Worm (Caenorhabditis elegans): ENCODE data around the gene srz-97.

Gene srz-97

DNA sequence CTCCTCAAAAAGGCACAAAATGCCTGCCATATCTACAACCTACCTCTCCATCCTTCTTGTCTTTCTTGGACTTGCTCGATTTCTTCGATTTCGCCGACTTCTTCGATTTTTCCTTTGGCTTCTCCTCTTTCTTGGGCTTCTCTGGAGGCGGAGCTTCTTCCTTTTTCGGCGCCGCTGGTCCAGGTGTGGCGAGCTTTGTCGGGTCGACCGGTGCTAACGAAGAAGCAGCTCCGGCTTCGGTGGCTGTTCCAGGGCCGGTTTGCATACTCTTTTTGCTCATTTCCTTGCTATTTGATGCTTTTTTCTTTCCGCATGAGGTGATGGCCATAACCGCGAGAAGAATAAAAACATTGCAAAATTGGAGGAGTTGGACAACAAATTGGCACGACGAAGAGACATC, 12.5 kb upstream of the srz-97 start:
- TF ChIP-seq unc-39 (tag; optimal IDR thresholded peaks at IDR 0.05): no peak
- no peak for TF ChIP-seq ZK546.5 (tag; optimal IDR thresholded peaks at IDR 0.05)
- TF ChIP-seq lin-15B (tag; optimal IDR thresholded peaks at IDR 0.05): no peak
- TF ChIP-seq egl-5 (tag; optimal IDR thresholded peaks at IDR 0.05): no peak
- TF ChIP-seq R02D3.7 (tag; optimal IDR thresholded peaks at IDR 0.05): no peak
- TF ChIP-seq nhr-12 (tag; optimal IDR thresholded peaks at IDR 0.05): no peak
- no peak for TF ChIP-seq jun-1 (tag; optimal IDR thresholded peaks at IDR 0.05)
- no peak for TF ChIP-seq nhr-23 (tag; optimal IDR thresholded peaks at IDR 0.05)
- TF ChIP-seq snpc-4 (tag; optimal IDR thresholded peaks at IDR 0.05): no peak
- no peak for TF ChIP-seq sea-2 (GFP tag; optimal IDR thresholded peaks at IDR 0.05)
- TF ChIP-seq nhr-237 (tag; optimal IDR thresholded peaks at IDR 0.05): no peak
- TF ChIP-seq daf-12 (tag; optimal IDR thresholded peaks at IDR 0.05): no peak
- TF ChIP-seq nhr-43 (tag; optimal IDR thresholded peaks at IDR 0.05; ENCODE audit: poor library complexity, severe bottlenecking): no peak
- no peak for TF ChIP-seq ceh-16 (tag; optimal IDR thresholded peaks at IDR 0.05)
- TF ChIP-seq nhr-11 (tag; optimal IDR thresholded peaks at IDR 0.05): no peak
- TF ChIP-seq tbx-2 (tag; optimal IDR thresholded peaks at IDR 0.05): no peak

ce11 chrV:14478979-14479378, 10.9 kb upstream of the srz-97 start, which contains the start of gene clec-55:
Gene clec-55 (plus strand): TSS chrV:14479279.
- TF ChIP-seq elt-2 (tag; optimal IDR thresholded peaks at IDR 0.05) (peak; percentile 44), nhr-28 (tag; optimal IDR thresholded peaks at IDR 0.05) (no peak)

DNA sequence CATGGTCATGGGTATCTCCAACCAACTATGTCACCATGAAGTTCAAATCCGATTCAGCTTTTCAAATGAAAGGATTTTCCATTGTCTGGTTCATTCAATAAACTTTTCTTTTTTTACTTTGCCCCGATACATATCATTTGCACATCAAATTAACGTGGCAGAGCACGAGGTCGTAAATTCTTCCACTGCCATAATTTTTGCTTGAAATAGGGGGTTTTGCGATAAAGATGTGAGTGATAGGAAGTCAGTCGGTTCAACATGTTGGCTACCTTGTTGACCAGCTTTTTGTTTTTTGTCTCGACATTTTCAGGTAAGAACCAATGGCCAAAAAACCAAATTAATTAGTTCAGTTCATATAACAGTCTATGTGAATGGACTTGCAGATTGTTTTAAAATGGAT, 8.6 kb upstream of the srz-97 start, which contains the start of gene clec-54:
TSS of gene clec-54 (plus strand) at position 224 of the 400 bp plus-strand sequence.
- peak; percentile 5 for TF ChIP-seq pqm-1 (tag; optimal IDR thresholded peaks at IDR 0.05)
- peak; percentile 48 for TF ChIP-seq elt-2 (tag; optimal IDR thresholded peaks at IDR 0.05)
- TF ChIP-seq nhr-67 (tag; optimal IDR thresholded peaks at IDR 0.05): no peak

- TF ChIP-seq pqm-1 (tag; optimal IDR thresholded peaks at IDR 0.05) (peak; percentile 5), elt-2 (tag; optimal IDR thresholded peaks at IDR 0.05) (peak; percentile 38), nfya-1 (tag; optimal IDR thresholded peaks at IDR 0.05; ENCODE audit: insufficient read depth) (no peak), lsy-12 (tag; optimal IDR thresholded peaks at IDR 0.05) (no peak), snpc-4 (tag; optimal IDR thresholded peaks at IDR 0.05) (no peak)
Measured at ce11 chrV:14474099-14474498, 6.1 kb upstream of the srz-97 start, which contains the start of gene clec-56. Gene clec-56 (plus strand): TSS chrV:14474399.

- no peak for TF ChIP-seq nhr-23 (tag; optimal IDR thresholded peaks at IDR 0.05)
- no peak for TF ChIP-seq nfya-1 (tag; optimal IDR thresholded peaks at IDR 0.05; ENCODE audit: insufficient read depth)
- no peak for TF ChIP-seq egl-27 (tag; optimal IDR thresholded peaks at IDR 0.05)
- no peak for TF ChIP-seq R02D3.7 (tag; optimal IDR thresholded peaks at IDR 0.05)
- no peak for TF ChIP-seq ceh-16 (tag; optimal IDR thresholded peaks at IDR 0.05)
- TF ChIP-seq ceh-82 (tag; optimal IDR thresholded peaks at IDR 0.05): no peak
- TF ChIP-seq skn-1 (tag; optimal IDR thresholded peaks at IDR 0.05): no peak
- no peak for TF ChIP-seq ztf-4 (tag; optimal IDR thresholded peaks at IDR 0.05)
- TF ChIP-seq nhr-28 (tag; optimal IDR thresholded peaks at IDR 0.05): no peak
- TF ChIP-seq nhr-43 (tag; optimal IDR thresholded peaks at IDR 0.05; ENCODE audit: poor library complexity, severe bottlenecking): no peak
Measured at ce11 chrV:14472229-14472628, 4.2 kb upstream of the srz-97 start, which contains the start of gene clec-227. Gene clec-227 (plus strand): TSS chrV:14472529.

DNA sequence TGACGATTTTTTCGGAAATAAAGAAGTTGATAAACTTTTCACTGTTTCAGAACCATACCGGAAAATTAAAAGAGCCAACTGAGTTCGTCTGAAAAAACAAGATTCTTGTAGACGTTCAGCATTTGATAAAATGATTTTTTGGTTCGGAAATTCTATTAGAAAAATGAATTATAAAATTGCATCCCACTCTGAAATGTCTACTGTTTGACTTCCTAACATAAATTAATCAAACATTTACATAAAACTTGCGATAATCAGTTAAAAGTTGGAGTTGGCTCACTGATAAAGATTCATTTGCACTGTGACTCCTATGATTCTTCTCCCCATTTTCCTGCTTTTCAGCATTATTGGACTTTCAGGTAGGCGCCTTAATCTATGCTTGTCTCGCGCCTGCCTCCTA, 885 bp upstream of the srz-97 start, which contains the start of gene clec-57:
TSS of gene clec-57 (plus strand) at position 301 of the 400 bp plus-strand sequence.
- no peak for TF ChIP-seq pqm-1 (tag; optimal IDR thresholded peaks at IDR 0.05)
- no peak for TF ChIP-seq egl-5 (tag; optimal IDR thresholded peaks at IDR 0.05)
- TF ChIP-seq nhr-12 (tag; optimal IDR thresholded peaks at IDR 0.05): no peak
- TF ChIP-seq lin-39 (tag; optimal IDR thresholded peaks at IDR 0.05): no peak
- TF ChIP-seq nhr-43 (tag; optimal IDR thresholded peaks at IDR 0.05; ENCODE audit: poor library complexity, severe bottlenecking): no peak

- TF ChIP-seq lsy-12 (tag; optimal IDR thresholded peaks at IDR 0.05): no peak
- TF ChIP-seq nfya-1 (tag; optimal IDR thresholded peaks at IDR 0.05; ENCODE audit: insufficient read depth): no peak
- TF ChIP-seq hmg-11 (tag; optimal IDR thresholded peaks at IDR 0.05): no peak
- no peak for TF ChIP-seq ceh-9 (tag; optimal IDR thresholded peaks at IDR 0.05)
- TF ChIP-seq mdl-1 (tag; optimal IDR thresholded peaks at IDR 0.05): no peak
- no peak for TF ChIP-seq elt-1 (tag; optimal IDR thresholded peaks at IDR 0.05)
- no peak for TF ChIP-seq skn-1 (tag; optimal IDR thresholded peaks at IDR 0.05)
- TF ChIP-seq ceh-16 (tag; optimal IDR thresholded peaks at IDR 0.05): no peak
- TF ChIP-seq ZK546.5 (tag; optimal IDR thresholded peaks at IDR 0.05): no peak
- no peak for TF ChIP-seq R02D3.7 (tag; optimal IDR thresholded peaks at IDR 0.05)
- TF ChIP-seq nhr-25 (tag; optimal IDR thresholded peaks at IDR 0.05): no peak
Measured at ce11 chrV:14464368-14464767, 3.7 kb downstream of the srz-97 start, which contains the start of gene F08H9.4. Gene F08H9.4 (minus strand): TSS chrV:14464428.
